Fruit fly (Drosophila melanogaster): ENCODE data around the gene Sfp24C1.
A peak's percentile ranks its signal among the peaks of the same experiment; 100 is the strongest.

Sfp24C1 gene

dm6 chr2L:3748691-3749090, 48.2 kb downstream of the Sfp24C1 start (continued):
- TF ChIP-seq HLH3B (GFP tag; IDR thresholded peaks at IDR 0.05) (no peak), bcd (GFP tag; optimal IDR thresholded peaks at IDR 0.05) (peak; percentile 17), Dek (tag; optimal IDR thresholded peaks at IDR 0.05) (no peak), CG10321 (GFP tag; IDR thresholded peaks at IDR 0.05) (no peak), CG4424 (GFP tag; optimal IDR thresholded peaks at IDR 0.05) (no peak), stc (GFP tag; IDR thresholded peaks at IDR 0.05) (no peak), her (GFP tag; optimal IDR thresholded peaks at IDR 0.05) (no peak), unc-4 (GFP tag; IDR thresholded peaks at IDR 0.05; ENCODE audit: partially characterized antibody) (no peak), dati (GFP tag; IDR thresholded peaks at IDR 0.05) (no peak), gce (GFP tag; IDR thresholded peaks at IDR 0.05) (no peak), B-H1 (GFP tag; IDR thresholded peaks at IDR 0.05) (no peak), fd3F (GFP tag; optimal IDR thresholded peaks at IDR 0.05) (no peak), ap (GFP tag; IDR thresholded peaks at IDR 0.05) (no peak), CrebB (tag; optimal IDR thresholded peaks at IDR 0.05) (no peak), Meics (GFP tag; optimal IDR thresholded peaks at IDR 0.05) (peak; percentile 31), CG14710 (tag; optimal IDR thresholded peaks at IDR 0.05) (no peak), CG12236 (GFP tag; optimal IDR thresholded peaks at IDR 0.05) (no peak), tup (GFP tag; optimal IDR thresholded peaks at IDR 0.05) (no peak), CG12744 (GFP tag; optimal IDR thresholded peaks at IDR 0.05) (peak; percentile 8), vvl (GFP tag; IDR thresholded peaks at IDR 0.05) (peak; percentile 48; the same call in 1 of the 2 replicates), Tbp (GFP tag; optimal IDR thresholded peaks at IDR 0.05) (no peak), stwl (tag; optimal IDR thresholded peaks at IDR 0.05) (peak; percentile 30), Gsc (GFP tag; IDR thresholded peaks at IDR 0.05) (no peak), MBD-R2 (GFP tag; IDR thresholded peaks at IDR 0.05) (no peak), CG17802 (tag; optimal IDR thresholded peaks at IDR 0.05) (no peak), hkb (optimal IDR thresholded peaks at IDR 0.05) (no peak), hkb (GFP tag; IDR thresholded peaks at IDR 0.05) (no peak), CG4854 (GFP tag; optimal IDR thresholded peaks at IDR 0.05) (no peak), CG12071 (GFP tag; optimal IDR thresholded peaks at IDR 0.05) (peak; percentile 46), chn (GFP tag; optimal IDR thresholded peaks at IDR 0.05) (no peak), mld (GFP tag; IDR thresholded peaks at IDR 0.05; ENCODE audit: partially characterized antibody) (no peak), gcm (GFP tag; optimal IDR thresholded peaks at IDR 0.05) (no peak), ssp (GFP tag; IDR thresholded peaks at IDR 0.05) (no peak), aop (GFP tag; IDR thresholded peaks at IDR 0.05) (no peak), Drgx (GFP tag; IDR thresholded peaks at IDR 0.05) (no peak), Nf-YC (tag; optimal IDR thresholded peaks at IDR 0.05) (no peak), CG18619 (GFP tag; optimal IDR thresholded peaks at IDR 0.05) (peak; percentile 10), abd-A (tag; optimal IDR thresholded peaks at IDR 0.05) (no peak), CG18476 (GFP tag; optimal IDR thresholded peaks at IDR 0.05) (no peak), CG30020 (tag; optimal IDR thresholded peaks at IDR 0.05) (no peak), tll (GFP tag; optimal IDR thresholded peaks at IDR 0.05) (no peak), CG3407 (GFP tag; optimal IDR thresholded peaks at IDR 0.05) (no peak), sens (GFP tag) (peak; percentile 77), CG3065 (GFP tag; optimal IDR thresholded peaks at IDR 0.05) (no peak), wdn (GFP tag; IDR thresholded peaks at IDR 0.05) (no peak), ab (GFP tag; optimal IDR thresholded peaks at IDR 0.05) (no peak), nmo (GFP tag; optimal IDR thresholded peaks at IDR 0.05) (no peak), CG9932 (GFP tag; IDR thresholded peaks at IDR 0.05) (0 out of 2 replicates have a peak, but pooled peaks have one; percentile 4), dmrt11E (tag; optimal IDR thresholded peaks at IDR 0.05) (no peak), CG33557 (GFP tag; optimal IDR thresholded peaks at IDR 0.05) (no peak), scrt (GFP tag; optimal IDR thresholded peaks at IDR 0.05) (peak; percentile 17), Hmx (GFP tag; optimal IDR thresholded peaks at IDR 0.05) (no peak)
